Worm (Caenorhabditis elegans): ENCODE results near the gene B0280.17.
A peak's percentile ranks its signal among the peaks of the same experiment; 100 is the strongest.

The B0280.17 gene

DNA sequence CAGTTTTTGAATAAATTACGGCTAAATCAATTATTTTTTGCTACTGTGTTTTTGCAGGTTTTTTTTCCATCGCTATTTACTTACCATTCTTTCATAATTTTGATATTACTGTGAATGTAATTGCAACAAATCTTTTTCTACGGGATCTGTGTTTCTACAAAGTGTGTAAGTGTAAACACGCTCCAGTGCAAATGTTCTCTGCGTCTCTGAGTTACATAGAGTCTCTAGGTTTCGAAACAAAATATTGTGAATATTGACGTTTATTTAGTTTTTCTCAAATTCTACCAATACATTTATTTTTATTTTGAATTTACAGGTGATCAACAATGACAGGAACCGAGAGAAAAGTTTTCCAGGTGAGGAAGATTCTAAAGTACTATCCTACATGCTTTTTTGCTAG, 48.1 kb upstream of the B0280.17 start, which contains the start of gene yju-2 (continued):
- no peak for TF ChIP-seq pha-4 (GFP tag; IDR thresholded peaks at IDR 0.05)
- TF ChIP-seq pha-4 (tag; optimal IDR thresholded peaks at IDR 0.05), result peak; percentile 3
- TF ChIP-seq skn-1 (tag; optimal IDR thresholded peaks at IDR 0.05), result no peak
- no peak for TF ChIP-seq T26A8.4 (GFP tag; IDR thresholded peaks at IDR 0.05)
- TF ChIP-seq nhr-28 (tag; optimal IDR thresholded peaks at IDR 0.05), result peak; percentile 11
- TF ChIP-seq mxl-3 (GFP tag; optimal IDR thresholded peaks at IDR 0.05), result no peak
- TF ChIP-seq hlh-30 (tag; optimal IDR thresholded peaks at IDR 0.05; ENCODE audit: insufficient read depth), result peak; percentile 64
- no peak for TF ChIP-seq attf-4 (tag; optimal IDR thresholded peaks at IDR 0.05)
- TF ChIP-seq dpl-1 (GFP tag; optimal IDR thresholded peaks at IDR 0.05), result peak; percentile 55
- TF ChIP-seq ceh-44 (GFP tag; IDR thresholded peaks at IDR 0.05), result no peak
- TF ChIP-seq ctbp-1 (GFP tag; IDR thresholded peaks at IDR 0.05), result no peak
- peak; percentile 78 for TF ChIP-seq mep-1 (tag; optimal IDR thresholded peaks at IDR 0.05)

- peak; percentile 65; the same call in 1 of the 2 replicates for TF ChIP-seq hmg-1.1 (GFP tag; IDR thresholded peaks at IDR 0.05)
- TF ChIP-seq F10B5.3 (tag; optimal IDR thresholded peaks at IDR 0.05), result no peak
- peak; percentile 65 for TF ChIP-seq hlh-11 (tag; optimal IDR thresholded peaks at IDR 0.05)
- TF ChIP-seq skn-1 (tag; optimal IDR thresholded peaks at IDR 0.05), result no peak
- TF ChIP-seq nhr-42 (GFP tag; IDR thresholded peaks at IDR 0.05), result no peak
- no peak for TF ChIP-seq lir-3 (tag; optimal IDR thresholded peaks at IDR 0.05)
- peak; percentile 76 for TF ChIP-seq ama-1 (optimal IDR thresholded peaks at IDR 0.05)
- no peak for TF ChIP-seq attf-4 (tag; optimal IDR thresholded peaks at IDR 0.05)
- TF ChIP-seq aly-2 (tag; optimal IDR thresholded peaks at IDR 0.05), result no peak
- TF ChIP-seq D1046.2 (GFP tag; IDR thresholded peaks at IDR 0.05), result no peak
- no peak for TF ChIP-seq zag-1 (tag; optimal IDR thresholded peaks at IDR 0.05)
- no peak for TF ChIP-seq sdz-12 (GFP tag; optimal IDR thresholded peaks at IDR 0.05)
- TF ChIP-seq nhr-111 (GFP tag; optimal IDR thresholded peaks at IDR 0.05), result peak; percentile 14
- TF ChIP-seq daf-12 (tag; optimal IDR thresholded peaks at IDR 0.05), result no peak
- TF ChIP-seq zfp-2 (tag; optimal IDR thresholded peaks at IDR 0.05), result peak; percentile 33
- no peak for TF ChIP-seq set-16 (GFP tag; IDR thresholded peaks at IDR 0.05)
- TF ChIP-seq lin-15B (tag; optimal IDR thresholded peaks at IDR 0.05), result no peak
- TF ChIP-seq tag-97 (GFP tag; IDR thresholded peaks at IDR 0.05), result no peak
- TF ChIP-seq nhr-10 (tag; optimal IDR thresholded peaks at IDR 0.05), result no peak
- TF ChIP-seq gei-8 (GFP tag; optimal IDR thresholded peaks at IDR 0.05), result no peak
- TF ChIP-seq F26F4.8 (GFP tag; conservative IDR thresholded peaks at IDR 0.05), result no peak
- no peak for TF ChIP-seq F49E8.2 (tag; optimal IDR thresholded peaks at IDR 0.05; ENCODE audit: borderline replicate concordance)
- no peak for TF ChIP-seq Y105C5A.15 (GFP tag; IDR thresholded peaks at IDR 0.05)
- TF ChIP-seq lsy-2 (tag; optimal IDR thresholded peaks at IDR 0.05), result peak; percentile 29 to 65
- TF ChIP-seq lin-13 (GFP tag; optimal IDR thresholded peaks at IDR 0.05), result peak; percentile 33
- no peak for TF ChIP-seq nhr-11 (tag; optimal IDR thresholded peaks at IDR 0.05)
- peak; percentile 41 for TF ChIP-seq dpl-1 (GFP tag; optimal IDR thresholded peaks at IDR 0.05)
- TF ChIP-seq zip-2 (tag; optimal IDR thresholded peaks at IDR 0.05), result no peak
- no peak for TF ChIP-seq spr-1 (tag; optimal IDR thresholded peaks at IDR 0.05)
- peak in 1 of 2 experiments; percentile 52 for TF ChIP-seq hif-1 (tag; optimal IDR thresholded peaks at IDR 0.05)
- no peak for TF ChIP-seq mxl-2 (GFP tag; conservative IDR thresholded peaks at IDR 0.05)
- no peak for TF ChIP-seq dmd-9 (GFP tag; IDR thresholded peaks at IDR 0.05)
- TF ChIP-seq R02D3.7 (tag; optimal IDR thresholded peaks at IDR 0.05), result no peak
- no peak for TF ChIP-seq aha-1 (tag)
- no peak for TF ChIP-seq dmd-8 (GFP tag; IDR thresholded peaks at IDR 0.05)
- no peak for TF ChIP-seq madf-9 (GFP tag; conservative IDR thresholded peaks at IDR 0.05)
- no peak for TF ChIP-seq ztf-7 (tag; optimal IDR thresholded peaks at IDR 0.05)
- TF ChIP-seq F44E2.7 (GFP tag; IDR thresholded peaks at IDR 0.05), result no peak
- no peak for TF ChIP-seq lin-39 (tag; optimal IDR thresholded peaks at IDR 0.05)
- TF ChIP-seq rbr-2 (tag; optimal IDR thresholded peaks at IDR 0.05), result no peak
- TF ChIP-seq ctbp-1 (GFP tag; IDR thresholded peaks at IDR 0.05), result peak; percentile 37; the same call in 1 of the 2 replicates
- TF ChIP-seq ZK337.2 (GFP tag; IDR thresholded peaks at IDR 0.05), result no peak
- no peak for TF ChIP-seq saeg-2 (GFP tag; IDR thresholded peaks at IDR 0.05)
Observed at ce11 chrIII:7181822-7182221, 45.9 kb upstream of the B0280.17 start, which contains the start of gene epg-4. Gene epg-4 (plus strand): TSS chrIII:7182167.
